Fruit fly (Drosophila melanogaster) whole organism: ENCODE data around the gene Kul.

Experiments
- CG8478 ChIP-seq: fragments of >200 bp; optimal IDR thresholded peaks from 2 replicates; lab custom pipeline; 2018; ENCODE audit warnings: inconsistent platforms
- Dll ChIP-seq: fragments of >200 bp; optimal IDR thresholded peaks from 2 replicates; lab custom pipeline; 2017
- EcR ChIP-seq, 2 experiments: fragments of >200 bp; optimal IDR thresholded peaks; 2 replicates each; lab custom pipeline; 2017; ENCODE audit warnings: missing biosample characterization in 2 of 2, missing genetic modification characterization in 2 of 2, missing genetic modification reagents in 2 of 2
- pan ChIP-seq: fragments of >200 bp; optimal IDR thresholded peaks from 2 replicates; lab custom pipeline; 2017
- usp ChIP-seq: fragments of >200 bp; optimal IDR thresholded peaks from 2 replicates; lab custom pipeline; 2017; ENCODE audit warnings: missing biosample characterization, missing genetic modification characterization, mixed read lengths

dm6 chr3R:29681241-29681640, 44.4 kb upstream of the Kul start:
- TF ChIP-seq CG8478 (lab: Kevin White, UChicago) (no peak), pan (lab: Kevin White, UChicago) (no peak), Dll (lab: Kevin White, UChicago) (no peak), usp (GFP tag; lab: Kevin White, UChicago) (no peak), EcR (GFP tag; optimal IDR thresholded peaks at IDR 0.05; lab: Kevin White, UChicago) (no peak)
